Worm (Caenorhabditis elegans) whole organism, young adult: ENCODE data around the gene clec-66.
A peak's percentile ranks its signal among the peaks of the same experiment; 100 is the strongest.

Experiments used
- B0019.2 ChIP-seq: fragments of 200-800 bp; sonication (Bioruptor generic); conservative IDR thresholded peaks from 2 replicates; pipeline ENCODE4 v1.3.6; 2022; ENCODE audit warnings: missing genetic modification reagents, missing genetic modification characterization, missing compliant biosample characterization
- B0261.1 ChIP-seq: sonication (generic microtip); optimal IDR thresholded peaks from 2 replicates; lab custom pipeline; 2016; ENCODE audit warnings: mild to moderate bottlenecking, missing genetic modification characterization, moderate library complexity, missing compliant biosample characterization
- D2030.7 ChIP-seq: fragments of 200-800 bp; sonication (Bioruptor generic); IDR thresholded peaks from 2 replicates; pipeline ENCODE4 v1.3.6; 2022; ENCODE audit warnings: missing genetic modification reagents, missing genetic modification characterization, missing compliant biosample characterization
- F22D6.2 ChIP-seq: sonication (generic microtip); optimal IDR thresholded peaks from 2 replicates; lab custom pipeline; 2016; ENCODE audit warnings: mild to moderate bottlenecking, missing genetic modification characterization, missing compliant biosample characterization
- F23B12.7 ChIP-seq: sonication (generic microtip); optimal IDR thresholded peaks from 2 replicates; lab custom pipeline; 2017; ENCODE audit warnings: missing genetic modification characterization, mild to moderate bottlenecking, missing compliant biosample characterization, antibody characterized with exemption, moderate library complexity; ENCODE audit not compliant: insufficient read depth
- F33H1.4 ChIP-seq: fragments of 200-800 bp; sonication (Bioruptor generic); IDR thresholded peaks from 2 replicates; pipeline ENCODE4 v1.3.6; 2022; ENCODE audit warnings: missing genetic modification reagents, missing genetic modification characterization, missing compliant biosample characterization
- K11D2.4 ChIP-seq: fragments of 200-800 bp; sonication (Bioruptor generic); IDR thresholded peaks from 2 replicates; pipeline ENCODE4 v1.3.6; 2022; ENCODE audit warnings: missing genetic modification reagents, missing genetic modification characterization, missing compliant biosample characterization
- Y79H2A.3 ChIP-seq: fragments of 200-800 bp; sonication (Bioruptor generic); conservative IDR thresholded peaks from 2 replicates; pipeline ENCODE4 v1.3.6; 2022; ENCODE audit warnings: missing genetic modification reagents, missing genetic modification characterization, missing compliant biosample characterization
- Y95B8A.8 ChIP-seq: fragments of 200-800 bp; sonication (Bioruptor generic); IDR thresholded peaks from 2 replicates; pipeline ENCODE4 v1.3.6; 2022; ENCODE audit warnings: missing genetic modification reagents, missing genetic modification characterization, missing compliant biosample characterization
- akir-1 ChIP-seq: fragments of 200-800 bp; sonication (Bioruptor generic); optimal IDR thresholded peaks from 2 replicates; lab custom pipeline; 2018; ENCODE audit warnings: mild to moderate bottlenecking, missing genetic modification characterization, moderate library complexity, missing compliant biosample characterization
- aptf-3 ChIP-seq: fragments of 200-800 bp; sonication (Bioruptor generic); IDR thresholded peaks from 2 replicates; pipeline ENCODE4 v1.3.6; 2022; ENCODE audit warnings: missing genetic modification characterization, missing compliant biosample characterization
- atf-7 ChIP-seq: sonication (generic microtip); optimal IDR thresholded peaks from 2 replicates; lab custom pipeline; 2017; ENCODE audit warnings: mild to moderate bottlenecking, missing genetic modification characterization, missing compliant biosample characterization
- attf-3 ChIP-seq: fragments of 200-800 bp; sonication (Bioruptor generic); conservative IDR thresholded peaks from 2 replicates; pipeline ENCODE4 v1.3.6; 2022; ENCODE audit warnings: missing genetic modification reagents, missing genetic modification characterization, missing compliant biosample characterization
- attf-6 ChIP-seq: fragments of 200-800 bp; sonication (Bioruptor generic); IDR thresholded peaks from 2 replicates; pipeline ENCODE4 v1.3.6; 2022; ENCODE audit warnings: missing genetic modification reagents, missing genetic modification characterization, missing compliant biosample characterization
- cebp-1 ChIP-seq, 2 experiments: fragments of 200-800 bp in 1 of 2; sonication (Bioruptor generic) in 1 of 2; sonication (generic microtip) in 1 of 2; IDR thresholded peaks in 1 of 2; optimal IDR thresholded peaks in 1 of 2; 2 replicates each; pipeline versions ENCODE4 v1.3.6 to Lab custom; 2017 to 2022; ENCODE audit warnings: missing compliant biosample characterization in 2 of 2, missing genetic modification characterization in 2 of 2, mild to moderate bottlenecking in 1 of 2, missing genetic modification reagents in 1 of 2, moderate library complexity in 1 of 2
- ceh-27 ChIP-seq: fragments of 200-800 bp; sonication (Bioruptor generic); optimal IDR thresholded peaks from 2 replicates; lab custom pipeline; 2018; ENCODE audit warnings: mild to moderate bottlenecking, missing genetic modification characterization, moderate library complexity, missing compliant biosample characterization
- ceh-79 ChIP-seq: sonication (generic microtip); optimal IDR thresholded peaks from 2 replicates; lab custom pipeline; 2017; ENCODE audit warnings: mild to moderate bottlenecking, missing genetic modification characterization, missing compliant biosample characterization
- dox-1 ChIP-seq: fragments of 200-800 bp; sonication (Bioruptor generic); IDR thresholded peaks from 2 replicates; pipeline ENCODE4 v1.3.6; 2022; ENCODE audit warnings: missing genetic modification reagents, missing genetic modification characterization, missing compliant biosample characterization
- dpl-1 ChIP-seq: fragments of 150-350 bp; optimal IDR thresholded peaks from 2 replicates; lab custom pipeline; 2014; ENCODE audit warnings: missing biosample characterization, missing genetic modification reagents, missing genetic modification characterization
- efl-1 ChIP-seq: fragments of 150-350 bp; optimal IDR thresholded peaks from 2 replicates; lab custom pipeline; 2014; ENCODE audit warnings: missing biosample characterization, missing genetic modification reagents, missing genetic modification characterization
- egl-44 ChIP-seq: fragments of 200-800 bp; sonication (Bioruptor generic); IDR thresholded peaks from 2 replicates; pipeline ENCODE4 v1.3.6; 2022; ENCODE audit warnings: missing genetic modification reagents, missing genetic modification characterization, missing compliant biosample characterization
- gei-17 ChIP-seq: fragments of 200-800 bp; sonication (Bioruptor generic); optimal IDR thresholded peaks from 2 replicates; lab custom pipeline; 2018; ENCODE audit warnings: mild to moderate bottlenecking, missing genetic modification characterization, missing compliant biosample characterization
- him-1 ChIP-seq: sonication (generic microtip); optimal IDR thresholded peaks from 2 replicates; lab custom pipeline; 2016; ENCODE audit warnings: missing genotype, missing genetic modification reagents, missing genetic modification characterization, missing compliant biosample characterization
- hlh-26 ChIP-seq: fragments of 200-800 bp; sonication (Bioruptor generic); conservative IDR thresholded peaks from 2 replicates; pipeline ENCODE4 v1.3.6; 2022; ENCODE audit warnings: missing genetic modification reagents, missing genetic modification characterization, missing compliant biosample characterization
- hmg-20 ChIP-seq: fragments of 200-800 bp; sonication (Bioruptor generic); IDR thresholded peaks from 2 replicates; pipeline ENCODE4 v1.3.6; 2022; ENCODE audit warnings: missing genetic modification reagents, missing genetic modification characterization, missing compliant biosample characterization
- lin-35 ChIP-seq, 3 experiments: fragments of 150-350 bp in 2 of 3; sonication (generic microtip) in 1 of 3; optimal IDR thresholded peaks; 2 replicates each; lab custom pipeline; 2014 to 2018; ENCODE audit warnings: missing biosample characterization in 3 of 3, missing genetic modification characterization in 3 of 3, missing genetic modification reagents in 3 of 3
- lin-54 ChIP-seq: fragments of 200-800 bp; sonication (Bioruptor generic); optimal IDR thresholded peaks from 2 replicates; lab custom pipeline; 2018; ENCODE audit warnings: mild to moderate bottlenecking, missing genetic modification characterization, missing compliant biosample characterization
- lsl-1 ChIP-seq: fragments of 200-800 bp; sonication (Bioruptor generic); optimal IDR thresholded peaks from 2 replicates; lab custom pipeline; 2018; ENCODE audit warnings: mild to moderate bottlenecking, missing genetic modification characterization, moderate library complexity, missing compliant biosample characterization
- madf-6 ChIP-seq: fragments of 200-800 bp; sonication (Bioruptor generic); IDR thresholded peaks from 2 replicates; pipeline ENCODE4 v1.3.6; 2022; ENCODE audit warnings: missing genetic modification reagents, missing genetic modification characterization, missing compliant biosample characterization
- mcd-1 ChIP-seq: fragments of 200-800 bp; sonication (Bioruptor generic); IDR thresholded peaks from 2 replicates; pipeline ENCODE4 v1.3.6; 2022; ENCODE audit warnings: missing genetic modification reagents, missing genetic modification characterization, missing compliant biosample characterization
- mel-28 ChIP-seq: sonication (generic microtip); optimal IDR thresholded peaks from 2 replicates; lab custom pipeline; 2016; ENCODE audit warnings: borderline replicate concordance, mild to moderate bottlenecking, missing genetic modification characterization, missing compliant biosample characterization
- mxl-1 ChIP-seq: sonication (generic microtip); optimal IDR thresholded peaks from 2 replicates; lab custom pipeline; 2016; ENCODE audit warnings: missing genetic modification characterization, missing compliant biosample characterization
- nfya-1 ChIP-seq: sonication (generic microtip); optimal IDR thresholded peaks from 2 replicates; lab custom pipeline; 2017; ENCODE audit warnings: antibody characterized with exemption, missing compliant biosample characterization, missing genetic modification characterization, borderline replicate concordance; ENCODE audit not compliant: insufficient read depth
- nhr-120 ChIP-seq: fragments of 200-800 bp; sonication (Bioruptor generic); IDR thresholded peaks from 2 replicates; pipeline ENCODE4 v1.3.6; 2022; ENCODE audit warnings: missing genetic modification characterization, missing compliant biosample characterization
- nhr-80 ChIP-seq: sonication (generic microtip); optimal IDR thresholded peaks from 2 replicates; lab custom pipeline; 2016; ENCODE audit warnings: missing genetic modification characterization, missing compliant biosample characterization
- snpc-1.1 ChIP-seq: sonication (generic microtip); optimal IDR thresholded peaks from 2 replicates; lab custom pipeline; 2017; ENCODE audit warnings: missing genetic modification characterization, mild to moderate bottlenecking, missing compliant biosample characterization, antibody characterized with exemption, moderate library complexity, missing genotype, missing genetic modification reagents; ENCODE audit not compliant: insufficient read depth
- snpc-3.4 ChIP-seq: sonication (generic microtip); optimal IDR thresholded peaks from 2 replicates; lab custom pipeline; 2017; ENCODE audit warnings: missing genetic modification characterization, mild to moderate bottlenecking, missing compliant biosample characterization, antibody characterized with exemption, moderate library complexity, missing genotype, missing genetic modification reagents
- unc-130 ChIP-seq: sonication (generic microtip); optimal IDR thresholded peaks from 2 replicates; lab custom pipeline; 2016; ENCODE audit warnings: missing genetic modification reagents, missing genetic modification characterization, missing compliant biosample characterization
- xnd-1 ChIP-seq: sonication (generic microtip); optimal IDR thresholded peaks from 2 replicates; lab custom pipeline; 2016; ENCODE audit warnings: missing genotype, missing genetic modification reagents, missing genetic modification characterization, missing compliant biosample characterization
- zfh-2 ChIP-seq: fragments of 200-800 bp; sonication (Bioruptor generic); conservative IDR thresholded peaks from 2 replicates; pipeline ENCODE4 v1.3.6; 2022; ENCODE audit warnings: missing genetic modification reagents, missing genetic modification characterization, missing compliant biosample characterization
- ztf-18 ChIP-seq: sonication (generic microtip); optimal IDR thresholded peaks from 2 replicates; lab custom pipeline; 2016; ENCODE audit warnings: missing genotype, mild to moderate bottlenecking, missing genetic modification characterization, missing compliant biosample characterization

clec-66 gene

DNA sequence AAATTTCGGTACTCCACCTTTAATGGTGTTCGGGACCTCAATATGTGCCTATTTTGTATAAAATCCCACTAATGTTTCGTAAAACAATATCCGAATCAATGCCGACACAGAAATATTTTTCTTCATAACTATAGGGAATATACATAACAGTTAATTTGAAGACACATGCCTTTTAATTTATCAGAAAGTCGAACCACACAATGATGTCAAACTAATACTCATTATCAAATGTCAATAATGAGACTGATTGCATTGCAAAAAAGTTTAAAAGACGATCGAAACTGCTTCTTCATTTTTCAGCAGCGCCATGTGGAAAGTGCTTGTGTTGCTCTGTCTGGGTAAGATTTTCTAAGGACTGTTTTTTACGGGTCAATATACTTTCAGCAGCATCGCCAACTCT is 3.2 kb upstream of the clec-66 start, which contains the start of gene clec-65:
Gene clec-65, plus strand, starts transcription at position 301 of the 400 bp plus-strand sequence.
- TF ChIP-seq nfya-1 (tag; lab: Kevin White, UChicago) (no peak), dox-1 (GFP tag; lab: Robert Waterston, UW) (0 out of 2 replicates have a peak, but pooled peaks have one; percentile 15), nhr-80 (peak; percentile 20), gei-17 (no peak)

DNA sequence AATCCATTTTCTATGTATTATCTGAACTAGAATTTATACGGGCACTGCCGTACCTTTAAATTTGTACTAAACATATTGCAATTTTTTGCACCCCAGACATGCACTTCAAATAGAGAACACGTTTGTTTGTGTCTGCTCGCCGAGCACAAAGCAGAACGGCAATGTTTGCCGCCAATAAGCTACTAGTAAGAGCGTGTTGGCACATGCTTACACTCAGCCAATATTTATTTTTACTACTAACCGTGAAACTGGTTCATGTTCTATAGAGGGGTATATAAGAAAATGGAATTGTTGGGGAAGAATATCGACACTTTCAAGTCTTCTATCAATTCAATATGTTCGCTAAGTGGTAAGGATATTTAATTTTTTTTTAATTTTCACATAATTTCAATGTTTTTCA is 2.9 kb downstream of the clec-66 start, which contains the start of gene nspb-11:
Gene nspb-11, plus strand, starts transcription at position 301 of the 400 bp plus-strand sequence.
- TF ChIP-seq F23B12.7, result no peak
- no peak for TF ChIP-seq F22D6.2 (tag; lab: Kevin White, UChicago)
- TF ChIP-seq him-1, result no peak
- no peak for TF ChIP-seq lsl-1 (GFP tag; lab: Kevin White, UChicago)
- no peak for TF ChIP-seq snpc-3.4 (tag; lab: Kevin White, UChicago)
- TF ChIP-seq mel-28 (tag; lab: Kevin White, UChicago), result no peak
- TF ChIP-seq cebp-1 (GFP tag; IDR thresholded peaks at IDR 0.05; lab: Robert Waterston, UW), result no peak
- no peak for TF ChIP-seq cebp-1 (tag; optimal IDR thresholded peaks at IDR 0.05; lab: Kevin White, UChicago)
- no peak for TF ChIP-seq ceh-27 (GFP tag; lab: Kevin White, UChicago)
- no peak for TF ChIP-seq mxl-1 (tag; lab: Kevin White, UChicago)
- no peak for TF ChIP-seq Y95B8A.8 (GFP tag; lab: Robert Waterston, UW)
- TF ChIP-seq D2030.7 (GFP tag; lab: Robert Waterston, UW), result no peak
- no peak for TF ChIP-seq K11D2.4 (GFP tag; lab: Robert Waterston, UW)
- no peak for TF ChIP-seq unc-130 (GFP tag; lab: Kevin White, UChicago)
- no peak for TF ChIP-seq snpc-1.1
- no peak for TF ChIP-seq egl-44 (GFP tag; lab: Robert Waterston, UW)
- TF ChIP-seq zfh-2 (GFP tag; lab: Robert Waterston, UW), result no peak
- TF ChIP-seq ceh-79 (tag; lab: Kevin White, UChicago), result no peak
- TF ChIP-seq, all 124 proteins: peak for 0

DNA sequence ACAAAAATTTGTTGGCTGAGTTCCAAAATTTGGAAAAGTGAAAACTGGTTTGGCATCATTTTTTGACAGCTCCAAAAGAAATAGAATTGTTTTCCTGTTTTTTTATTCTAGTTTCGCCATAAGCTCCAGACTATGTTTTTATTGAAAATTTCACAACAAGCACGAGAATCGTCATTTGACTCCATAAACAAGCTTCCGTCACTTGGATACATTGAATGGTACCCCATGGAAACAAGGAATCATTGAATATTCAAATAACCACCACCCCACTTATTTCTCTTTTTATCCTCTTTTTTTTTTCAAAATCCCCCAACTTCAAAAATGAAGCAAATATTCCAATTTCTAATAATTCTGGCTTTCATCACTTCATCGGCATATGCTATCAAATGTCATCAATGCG is 4.6 kb downstream of the clec-66 start, which contains the start of gene ddn-2:
Gene ddn-2, plus strand, starts transcription at position 301 of the 400 bp plus-strand sequence.
- no peak for TF ChIP-seq akir-1 (GFP tag; lab: Kevin White, UChicago)
- no peak for TF ChIP-seq dox-1 (GFP tag; lab: Robert Waterston, UW)
- no peak for TF ChIP-seq hmg-20 (GFP tag; lab: Robert Waterston, UW)
- no peak for TF ChIP-seq attf-6 (GFP tag; lab: Robert Waterston, UW)
- TF ChIP-seq atf-7, result no peak
- no peak for TF ChIP-seq nhr-120
- TF ChIP-seq nhr-80, result no peak
- no peak for TF ChIP-seq B0261.1 (tag; lab: Kevin White, UChicago)
- TF ChIP-seq B0019.2 (GFP tag; lab: Robert Waterston, UW), result no peak
- TF ChIP-seq Y79H2A.3 (GFP tag; lab: Robert Waterston, UW), result no peak
- TF ChIP-seq mel-28 (tag; lab: Kevin White, UChicago), result no peak
- TF ChIP-seq aptf-3 (GFP tag; lab: Robert Waterston, UW), result no peak

DNA sequence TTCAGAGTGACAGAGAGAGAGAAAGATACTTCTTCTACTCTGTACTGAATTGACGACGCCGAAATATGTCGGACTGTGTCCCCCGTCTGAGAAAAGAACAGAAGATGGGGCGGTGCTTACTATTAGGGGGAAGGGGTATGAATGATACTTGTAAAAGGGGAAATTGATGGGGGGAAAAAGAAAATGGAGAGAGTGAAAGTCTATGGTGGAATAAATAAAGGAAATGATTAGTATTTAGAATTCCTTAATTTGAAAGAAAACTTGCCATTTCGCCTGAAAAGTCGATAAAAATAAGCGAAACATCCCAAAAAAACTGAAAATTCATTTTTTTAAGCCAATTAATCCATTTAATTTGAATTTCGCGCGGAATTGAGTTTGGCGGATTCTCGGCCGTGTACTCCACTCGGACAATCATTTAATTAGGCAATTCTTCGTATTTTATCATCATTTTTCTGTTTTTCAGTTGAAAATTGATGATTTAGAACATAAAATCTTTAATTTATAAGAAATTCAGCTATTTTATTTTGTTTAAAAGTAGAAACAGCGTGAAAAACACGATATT is 10.4 kb downstream of the clec-66 start, which contains the start of gene F35C5.12:
Gene F35C5.12, minus strand, starts transcription at position 51 of the 562 bp plus-strand sequence.
- TF ChIP-seq him-1 (peak; percentile 13), F33H1.4 (GFP tag; lab: Robert Waterston, UW) (peak; percentile 52), xnd-1 (tag; lab: Kevin White, UChicago) (peak; percentile 5), D2030.7 (GFP tag; lab: Robert Waterston, UW) (peak; percentile 56), mcd-1 (GFP tag; lab: Robert Waterston, UW) (peak; percentile 61; the same call in 1 of the 2 replicates), lin-35 (GFP tag; optimal IDR thresholded peaks at IDR 0.05; lab: Kevin White, UChicago) (peak in 1 of 3 experiments; percentile 63), snpc-3.4 (tag; lab: Kevin White, UChicago) (peak; percentile 4), zfh-2 (GFP tag; lab: Robert Waterston, UW) (no peak), dpl-1 (GFP tag; lab: Kevin White, UChicago) (peak; percentile 70), ztf-18 (tag; lab: Kevin White, UChicago) (no peak), lin-54 (GFP tag; lab: Kevin White, UChicago) (peak; percentile 86), hlh-26 (GFP tag; lab: Robert Waterston, UW) (no peak), efl-1 (peak; percentile 65), attf-3 (peak; percentile 63), unc-130 (GFP tag; lab: Kevin White, UChicago) (peak; percentile 10), madf-6 (peak; percentile 53)
